Fruit fly (Drosophila melanogaster) S2 (cell line): ENCODE results near the gene COX6B.

Source experiments
- CG8478 ChIP-seq: fragments of >200 bp; optimal IDR thresholded peaks from 2 replicates; lab custom pipeline; 2018
- CTCF ChIP-seq, 2 experiments: fragments of >200 bp; optimal IDR thresholded peaks; 2 replicates each; lab custom pipeline; 2018

- TF ChIP-seq CG8478 (no peak), CTCF (optimal IDR thresholded peaks at IDR 0.05; lab: Kevin White, UChicago) (peak in 1 of 2 experiments; percentile 37)
These were observed 4.4 kb upstream of the COX6B start for dm6 chrX:19748565-19748964.
